Worm (Caenorhabditis elegans) whole organism, young adult: ENCODE measurements around the gene twk-10.

ENCODE experiments used
- B0336.3 ChIP-seq: fragments of 200-800 bp; sonication (Bioruptor generic); IDR thresholded peaks from 2 replicates; pipeline ENCODE4 v1.3.6; 2022; ENCODE audit warnings: missing genetic modification characterization, missing compliant biosample characterization
- C17E4.6 ChIP-seq: fragments of 200-800 bp; sonication (Bioruptor generic); IDR thresholded peaks from 2 replicates; pipeline ENCODE4 v1.3.6; 2022; ENCODE audit warnings: missing genetic modification reagents, missing genetic modification characterization, missing compliant biosample characterization
- D2030.7 ChIP-seq: fragments of 200-800 bp; sonication (Bioruptor generic); IDR thresholded peaks from 2 replicates; pipeline ENCODE4 v1.3.6; 2022; ENCODE audit warnings: missing genetic modification reagents, missing genetic modification characterization, missing compliant biosample characterization
- F10E7.11 ChIP-seq: sonication (generic microtip); optimal IDR thresholded peaks from 2 replicates; lab custom pipeline; 2017; ENCODE audit warnings: mild to moderate bottlenecking, missing genetic modification characterization, moderate library complexity, missing compliant biosample characterization
- F23B12.7 ChIP-seq: sonication (generic microtip); optimal IDR thresholded peaks from 2 replicates; lab custom pipeline; 2017; ENCODE audit warnings: missing genetic modification characterization, mild to moderate bottlenecking, missing compliant biosample characterization, antibody characterized with exemption, moderate library complexity; ENCODE audit not compliant: insufficient read depth
- F37B4.10 ChIP-seq: fragments of 200-800 bp; sonication (Bioruptor generic); IDR thresholded peaks from 2 replicates; pipeline ENCODE4 v1.3.6; 2022; ENCODE audit warnings: missing genetic modification characterization, missing compliant biosample characterization
- F49E8.2 ChIP-seq: sonication (generic microtip); optimal IDR thresholded peaks from 3 replicates; lab custom pipeline; 2017; ENCODE audit warnings: missing genetic modification characterization, mild to moderate bottlenecking, missing compliant biosample characterization, antibody characterized with exemption, moderate library complexity; ENCODE audit not compliant: insufficient read depth
- F57A8.1 ChIP-seq: fragments of 200-800 bp; sonication (Bioruptor generic); optimal IDR thresholded peaks from 2 replicates; lab custom pipeline; 2018; ENCODE audit warnings: mild to moderate bottlenecking, missing genetic modification characterization, moderate library complexity, missing compliant biosample characterization
- F57C9.4 ChIP-seq: sonication (generic microtip); optimal IDR thresholded peaks from 2 replicates; lab custom pipeline; 2017; ENCODE audit warnings: mild to moderate bottlenecking, missing genetic modification characterization, missing compliant biosample characterization
- K11D2.4 ChIP-seq: fragments of 200-800 bp; sonication (Bioruptor generic); IDR thresholded peaks from 2 replicates; pipeline ENCODE4 v1.3.6; 2022; ENCODE audit warnings: missing genetic modification reagents, missing genetic modification characterization, missing compliant biosample characterization
- Y53F4B.3 ChIP-seq: fragments of 200-800 bp; sonication (Bioruptor generic); IDR thresholded peaks from 2 replicates; pipeline ENCODE4 v1.3.6; 2022; ENCODE audit warnings: missing genetic modification reagents, missing genetic modification characterization, missing compliant biosample characterization
- Y67H2A.10 ChIP-seq: fragments of 200-800 bp; sonication (Bioruptor generic); conservative IDR thresholded peaks from 2 replicates; pipeline ENCODE4 v1.3.6; 2022; ENCODE audit warnings: missing genetic modification reagents, missing genetic modification characterization, missing compliant biosample characterization
- ZK185.1 ChIP-seq: sonication (generic microtip); optimal IDR thresholded peaks from 2 replicates; lab custom pipeline; 2016; ENCODE audit warnings: mild to moderate bottlenecking, missing genetic modification characterization, missing compliant biosample characterization; ENCODE audit not compliant: poor library complexity, severe bottlenecking
- ama-1 ChIP-seq, 3 experiments: fragments of 150-350 bp in 1 of 3; sonication (generic microtip) in 2 of 3; optimal IDR thresholded peaks; 2 replicates each; lab custom pipeline; 2014 to 2018; ENCODE audit warnings: missing biosample characterization in 2 of 3, missing genetic modification characterization in 2 of 3, missing genetic modification reagents in 2 of 3
- aptf-3 ChIP-seq: fragments of 200-800 bp; sonication (Bioruptor generic); IDR thresholded peaks from 2 replicates; pipeline ENCODE4 v1.3.6; 2022; ENCODE audit warnings: missing genetic modification characterization, missing compliant biosample characterization
- attf-5 ChIP-seq: fragments of 200-800 bp; sonication (Bioruptor generic); optimal IDR thresholded peaks from 2 replicates; lab custom pipeline; 2018; ENCODE audit warnings: mild to moderate bottlenecking, missing genetic modification characterization, missing compliant biosample characterization
- attf-6 ChIP-seq: fragments of 200-800 bp; sonication (Bioruptor generic); IDR thresholded peaks from 2 replicates; pipeline ENCODE4 v1.3.6; 2022; ENCODE audit warnings: missing genetic modification reagents, missing genetic modification characterization, missing compliant biosample characterization
- bed-1 ChIP-seq: fragments of 200-800 bp; sonication (Bioruptor generic); IDR thresholded peaks from 2 replicates; pipeline ENCODE4 v1.3.6; 2022; ENCODE audit warnings: missing genetic modification reagents, missing genetic modification characterization, missing compliant biosample characterization
- chd-7 ChIP-seq: sonication (generic microtip); optimal IDR thresholded peaks from 2 replicates; lab custom pipeline; 2016; ENCODE audit warnings: mild to moderate bottlenecking, missing genetic modification characterization, moderate library complexity, missing compliant biosample characterization
- egrh-3 ChIP-seq: fragments of 200-800 bp; sonication (Bioruptor generic); IDR thresholded peaks from 2 replicates; pipeline ENCODE4 v1.3.6; 2022; ENCODE audit warnings: missing genetic modification reagents, missing genetic modification characterization, missing compliant biosample characterization
- ekl-4 ChIP-seq: fragments of 200-800 bp; sonication (Bioruptor generic); IDR thresholded peaks from 2 replicates; pipeline ENCODE4 v1.3.6; 2022; ENCODE audit warnings: missing genetic modification reagents, missing genetic modification characterization, missing compliant biosample characterization
- gei-17 ChIP-seq: fragments of 200-800 bp; sonication (Bioruptor generic); optimal IDR thresholded peaks from 2 replicates; lab custom pipeline; 2018; ENCODE audit warnings: mild to moderate bottlenecking, missing genetic modification characterization, missing compliant biosample characterization
- hmg-1.2 ChIP-seq: fragments of 200-800 bp; sonication (Bioruptor generic); IDR thresholded peaks from 2 replicates; pipeline ENCODE4 v1.3.6; 2022; ENCODE audit warnings: missing genetic modification reagents, missing genetic modification characterization, missing compliant biosample characterization
- hmg-20 ChIP-seq: fragments of 200-800 bp; sonication (Bioruptor generic); IDR thresholded peaks from 2 replicates; pipeline ENCODE4 v1.3.6; 2022; ENCODE audit warnings: missing genetic modification reagents, missing genetic modification characterization, missing compliant biosample characterization
- hrde-1 ChIP-seq: sonication (generic microtip); optimal IDR thresholded peaks from 2 replicates; lab custom pipeline; 2016; ENCODE audit warnings: missing genetic modification characterization, mild to moderate bottlenecking, missing compliant biosample characterization, moderate library complexity, missing genotype, missing genetic modification reagents, borderline replicate concordance
- lag-1 ChIP-seq: fragments of 200-800 bp; sonication (Bioruptor generic); IDR thresholded peaks from 2 replicates; pipeline ENCODE4 v1.3.6; 2022; ENCODE audit warnings: missing genetic modification reagents, missing genetic modification characterization, missing compliant biosample characterization
- let-526 ChIP-seq: fragments of 200-800 bp; sonication (Bioruptor generic); IDR thresholded peaks from 2 replicates; pipeline ENCODE4 v1.3.6; 2022; ENCODE audit warnings: missing genetic modification reagents, missing genetic modification characterization, missing compliant biosample characterization
- lin-35 ChIP-seq, 3 experiments: fragments of 150-350 bp in 2 of 3; sonication (generic microtip) in 1 of 3; optimal IDR thresholded peaks; 2 replicates each; lab custom pipeline; 2014 to 2018; ENCODE audit warnings: missing biosample characterization in 3 of 3, missing genetic modification characterization in 3 of 3, missing genetic modification reagents in 3 of 3
- lin-40 ChIP-seq: sonication (generic microtip); optimal IDR thresholded peaks from 2 replicates; lab custom pipeline; 2016; ENCODE audit warnings: missing genetic modification characterization, mild to moderate bottlenecking, missing compliant biosample characterization, missing genotype, missing genetic modification reagents
- lin-54 ChIP-seq: fragments of 200-800 bp; sonication (Bioruptor generic); optimal IDR thresholded peaks from 2 replicates; lab custom pipeline; 2018; ENCODE audit warnings: mild to moderate bottlenecking, missing genetic modification characterization, missing compliant biosample characterization
- lir-1 ChIP-seq: fragments of 200-800 bp; sonication (Bioruptor generic); conservative IDR thresholded peaks from 2 replicates; pipeline ENCODE4 v1.3.6; 2022; ENCODE audit warnings: missing genetic modification reagents, missing genetic modification characterization, missing compliant biosample characterization
- madf-3 ChIP-seq: fragments of 200-800 bp; sonication (Bioruptor generic); IDR thresholded peaks from 2 replicates; pipeline ENCODE4 v1.3.6; 2022; ENCODE audit warnings: missing genetic modification reagents, missing genetic modification characterization, missing compliant biosample characterization
- madf-6 ChIP-seq: fragments of 200-800 bp; sonication (Bioruptor generic); IDR thresholded peaks from 2 replicates; pipeline ENCODE4 v1.3.6; 2022; ENCODE audit warnings: missing genetic modification reagents, missing genetic modification characterization, missing compliant biosample characterization
- nfya-2 ChIP-seq: fragments of 200-800 bp; sonication (Bioruptor generic); IDR thresholded peaks from 2 replicates; pipeline ENCODE4 v1.3.6; 2022; ENCODE audit warnings: missing genetic modification reagents, missing genetic modification characterization, missing compliant biosample characterization
- nhr-120 ChIP-seq: fragments of 200-800 bp; sonication (Bioruptor generic); IDR thresholded peaks from 2 replicates; pipeline ENCODE4 v1.3.6; 2022; ENCODE audit warnings: missing genetic modification characterization, missing compliant biosample characterization
- nhr-179 ChIP-seq: sonication (generic microtip); optimal IDR thresholded peaks from 2 replicates; lab custom pipeline; 2016; ENCODE audit warnings: mild to moderate bottlenecking, missing genetic modification characterization, missing compliant biosample characterization
- pha-4 ChIP-seq: fragments of 150-350 bp; sonication (generic microtip); optimal IDR thresholded peaks from 2 replicates; lab custom pipeline; 2014; ENCODE audit warnings: missing biosample characterization, missing genetic modification reagents, missing genetic modification characterization
- snpc-1.3 ChIP-seq: sonication (generic microtip); optimal IDR thresholded peaks from 2 replicates; lab custom pipeline; 2017; ENCODE audit warnings: missing genetic modification characterization, mild to moderate bottlenecking, missing compliant biosample characterization, antibody characterized with exemption, moderate library complexity, missing genotype, missing genetic modification reagents; ENCODE audit not compliant: insufficient read depth
- tbp1 ChIP-seq: fragments of 200-800 bp; sonication (Bioruptor generic); optimal IDR thresholded peaks from 2 replicates; lab custom pipeline; 2018; ENCODE audit warnings: mild to moderate bottlenecking, missing genetic modification characterization, missing compliant biosample characterization
- ztf-26 ChIP-seq: sonication (generic microtip); optimal IDR thresholded peaks from 2 replicates; lab custom pipeline; 2017; ENCODE audit warnings: missing genetic modification characterization, missing compliant biosample characterization
- ztf-28 ChIP-seq: fragments of 200-800 bp; sonication (Bioruptor generic); IDR thresholded peaks from 2 replicates; pipeline ENCODE4 v1.3.6; 2022; ENCODE audit warnings: missing genetic modification reagents, missing genetic modification characterization, missing compliant biosample characterization
- ztf-3 ChIP-seq: fragments of 200-800 bp; sonication (Bioruptor generic); optimal IDR thresholded peaks from 2 replicates; lab custom pipeline; 2018; ENCODE audit warnings: mild to moderate bottlenecking, missing genetic modification characterization, missing compliant biosample characterization

Gene twk-10

ce11 chrV:6514887-6515324 is 37.2 kb upstream of the twk-10 start, which contains the start of gene dpy-11 (continued):
- TF ChIP-seq tbp1 (GFP tag; lab: Kevin White, UChicago) (peak; percentile 51), F10E7.11 (tag; lab: Kevin White, UChicago) (no peak), ztf-3 (GFP tag; lab: Kevin White, UChicago) (no peak), hrde-1 (tag; lab: Kevin White, UChicago) (peak; percentile 20), gei-17 (peak; percentile 25), lag-1 (GFP tag; lab: Robert Waterston, UW) (no peak), ZK185.1 (tag; lab: Kevin White, UChicago) (peak; percentile 22), egrh-3 (GFP tag; lab: Robert Waterston, UW) (no peak), attf-5 (GFP tag; lab: Kevin White, UChicago) (peak; percentile 23), attf-6 (GFP tag; lab: Robert Waterston, UW) (no peak; the same call in 1 of the 2 replicates), D2030.7 (GFP tag; lab: Robert Waterston, UW) (no peak), nhr-120 (GFP tag; lab: Robert Waterston, UW) (no peak), let-526 (GFP tag; lab: Robert Waterston, UW) (no peak), K11D2.4 (GFP tag; lab: Robert Waterston, UW) (peak; percentile 58; the same call in 1 of the 2 replicates), ztf-26 (tag; lab: Kevin White, UChicago) (peak; percentile 58), F57A8.1 (no peak)
- TF ChIP-seq, all 124 proteins: peak for 46

- TF ChIP-seq hmg-1.2 (GFP tag; lab: Robert Waterston, UW) (no peak), lir-1 (GFP tag; lab: Robert Waterston, UW) (no peak), C17E4.6 (GFP tag; lab: Robert Waterston, UW) (no peak), F23B12.7 (tag; lab: Kevin White, UChicago) (no peak), nfya-2 (GFP tag; lab: Robert Waterston, UW) (0 out of 2 replicates have a peak, but pooled peaks have one; percentile 34), ztf-28 (GFP tag; lab: Robert Waterston, UW) (no peak), lin-35 (GFP tag; optimal IDR thresholded peaks at IDR 0.05; lab: Kevin White, UChicago) (no peak), F57C9.4 (tag; lab: Kevin White, UChicago) (no peak), F37B4.10 (no peak), B0336.3 (peak; percentile 37; the same call in 1 of the 2 replicates), snpc-1.3 (no peak), ama-1 (optimal IDR thresholded peaks at IDR 0.05; lab: Kevin White, UChicago) (no peak), ama-1 (GFP tag; optimal IDR thresholded peaks at IDR 0.05; lab: Kevin White, UChicago) (no peak), hmg-20 (peak; percentile 4; the same call in 1 of the 2 replicates), aptf-3 (GFP tag; lab: Robert Waterston, UW) (no peak), chd-7 (no peak), pha-4 (peak; percentile 21), nhr-179 (no peak), madf-3 (GFP tag; lab: Robert Waterston, UW) (peak; percentile 55; the same call in 1 of the 2 replicates), lin-40 (tag; lab: Kevin White, UChicago) (no peak), F49E8.2 (tag; lab: Kevin White, UChicago) (no peak), Y67H2A.10 (GFP tag; lab: Robert Waterston, UW) (no peak), madf-6 (GFP tag; lab: Robert Waterston, UW) (no peak), ekl-4 (no peak), Y53F4B.3 (no peak), bed-1 (GFP tag; lab: Robert Waterston, UW) (0 out of 2 replicates have a peak, but pooled peaks have one; percentile 27), lin-54 (GFP tag; lab: Kevin White, UChicago) (no peak), ZK185.1 (tag; lab: Kevin White, UChicago) (peak; percentile 59)
These were observed 36.8 kb upstream of the twk-10 start for ce11 chrV:6515344-6515743.
